Fruit fly (Drosophila melanogaster): ENCODE results near the gene CG13058.

DNA sequence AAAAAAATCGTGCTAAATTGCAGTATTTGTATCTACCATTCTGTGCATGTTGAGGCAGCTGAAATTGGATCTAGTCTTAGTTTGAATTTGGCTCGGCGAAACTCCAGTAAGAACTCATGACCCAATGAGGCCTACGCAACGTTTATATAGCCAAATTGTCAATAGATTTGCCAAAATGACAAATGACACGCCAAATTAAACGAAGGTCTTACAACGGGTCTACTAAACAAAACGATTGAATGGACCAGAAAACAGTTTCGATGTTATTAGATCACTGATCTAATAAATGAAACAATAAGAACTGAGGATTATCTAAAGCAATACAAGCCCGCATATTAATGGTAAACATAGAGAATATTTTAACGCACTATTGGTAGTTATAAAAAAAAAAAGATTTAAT lies 7.5 kb upstream of the CG13058 start, which contains the start of gene CG42718:
- TF ChIP-seq fd96Ca (GFP tag; IDR thresholded peaks at IDR 0.05), result no peak
- no peak for TF ChIP-seq CG32121 (GFP tag; IDR thresholded peaks at IDR 0.05)
- no peak for TF ChIP-seq Pif1B (GFP tag; optimal IDR thresholded peaks at IDR 0.05)
